Fruit fly (Drosophila melanogaster) whole organism, embryonic: ENCODE results near the gene Cpr62Ba.

ENCODE experiments used
- Adf1 ChIP-seq: fragments of 200-800 bp; sonication (Bioruptor generic); IDR thresholded peaks from 2 replicates; pipeline ENCODE4 v1.3.6; 2022; ENCODE audit warnings: missing biosample characterization, missing genetic modification characterization
- Antp ChIP-seq: fragments of 200-800 bp; sonication (Bioruptor generic); optimal IDR thresholded peaks from 3 replicates; lab custom pipeline; 2016; ENCODE audit warnings: missing biosample characterization, missing genetic modification characterization
- Asciz ChIP-seq: fragments of 200-800 bp; sonication (Bioruptor generic); optimal IDR thresholded peaks from 2 replicates; lab custom pipeline; 2017; ENCODE audit warnings: missing biosample characterization, mild to moderate bottlenecking, missing genetic modification characterization, missing genetic modification reagents
- BEAF-32 ChIP-seq: fragments of 200-800 bp; sonication (Bioruptor generic); optimal IDR thresholded peaks from 3 replicates; lab custom pipeline; 2017; ENCODE audit warnings: missing biosample characterization, missing genetic modification characterization, mild to moderate bottlenecking, moderate library complexity, missing genetic modification reagents
- Bteb2 ChIP-seq: fragments of 200-800 bp; sonication (Bioruptor generic); optimal IDR thresholded peaks from 2 replicates; lab custom pipeline; 2016; ENCODE audit warnings: missing biosample characterization, missing genetic modification characterization
- CG10267 ChIP-seq: fragments of 200-800 bp; sonication (Bioruptor generic); optimal IDR thresholded peaks from 2 replicates; lab custom pipeline; 2018; ENCODE audit warnings: missing biosample characterization, mild to moderate bottlenecking, missing genetic modification characterization, moderate library complexity
- CG10462 ChIP-seq: fragments of 200-800 bp; sonication (Bioruptor generic); optimal IDR thresholded peaks from 2 replicates; lab custom pipeline; 2016; ENCODE audit warnings: missing biosample characterization, missing genetic modification characterization
- CG10959 ChIP-seq: fragments of 200-800 bp; sonication (Bioruptor generic); IDR thresholded peaks from 2 replicates; pipeline ENCODE4 v1.3.6; 2022; ENCODE audit warnings: missing biosample characterization, missing genetic modification characterization
- CG12659 ChIP-seq: fragments of 200-800 bp; sonication (Bioruptor generic); optimal IDR thresholded peaks from 3 replicates; lab custom pipeline; 2017; ENCODE audit warnings: mild to moderate bottlenecking, missing biosample characterization, missing genetic modification reagents, missing genetic modification characterization
- CG15479 ChIP-seq: fragments of 200-800 bp; sonication (Bioruptor generic); optimal IDR thresholded peaks from 3 replicates; lab custom pipeline; 2019; ENCODE audit warnings: missing biosample characterization, mild to moderate bottlenecking, missing genetic modification characterization, moderate library complexity
- CG1647 ChIP-seq: fragments of 200-800 bp; sonication (Bioruptor generic); optimal IDR thresholded peaks from 3 replicates; lab custom pipeline; 2016; ENCODE audit warnings: missing biosample characterization, missing genetic modification characterization
- CG16779 ChIP-seq: fragments of 200-800 bp; sonication (Bioruptor generic); IDR thresholded peaks from 2 replicates; pipeline ENCODE4 v1.3.6; 2022; ENCODE audit warnings: missing biosample characterization, missing genetic modification characterization
- CG30403 ChIP-seq: fragments of 200-800 bp; sonication (Bioruptor generic); optimal IDR thresholded peaks from 3 replicates; lab custom pipeline; 2016; ENCODE audit warnings: missing biosample characterization, missing genetic modification characterization
- CG30431 ChIP-seq: fragments of 200-800 bp; sonication (Bioruptor generic); optimal IDR thresholded peaks from 2 replicates; lab custom pipeline; 2017; ENCODE audit warnings: missing biosample characterization, missing genetic modification characterization
- CG3995 ChIP-seq: fragments of 200-800 bp; sonication (Bioruptor generic); optimal IDR thresholded peaks from 3 replicates; lab custom pipeline; 2016; ENCODE audit warnings: missing biosample characterization, missing genetic modification characterization
- CG42726 ChIP-seq: fragments of 200-800 bp; sonication (Bioruptor generic); IDR thresholded peaks from 2 replicates; pipeline ENCODE4 v1.3.6; 2022; ENCODE audit warnings: missing biosample characterization, missing genetic modification characterization; ENCODE audit not compliant: partially characterized antibody
- CG6272 ChIP-seq: fragments of 200-800 bp; sonication (Bioruptor generic); IDR thresholded peaks from 2 replicates; pipeline ENCODE4 v1.3.6; 2022; ENCODE audit warnings: missing biosample characterization, missing genetic modification characterization
- CG6813 ChIP-seq: fragments of 200-800 bp; sonication (Bioruptor generic); optimal IDR thresholded peaks from 2 replicates; lab custom pipeline; 2017; ENCODE audit warnings: missing biosample characterization, missing genetic modification characterization, mild to moderate bottlenecking, moderate library complexity, missing genetic modification reagents
- CG7372 ChIP-seq: fragments of 200-800 bp; sonication (Bioruptor generic); IDR thresholded peaks from 2 replicates; pipeline ENCODE4 v1.3.6; 2022; ENCODE audit warnings: missing biosample characterization, missing genetic modification characterization
- CG9817 ChIP-seq: fragments of 200-800 bp; sonication (Bioruptor generic); optimal IDR thresholded peaks from 2 replicates; lab custom pipeline; 2018; ENCODE audit warnings: missing biosample characterization, mild to moderate bottlenecking, missing genetic modification characterization, moderate library complexity
- Camta ChIP-seq: fragments of 200-800 bp; sonication (Bioruptor generic); optimal IDR thresholded peaks from 2 replicates; lab custom pipeline; 2016; ENCODE audit warnings: missing biosample characterization, missing genetic modification characterization
- Dek ChIP-seq: fragments of 200-800 bp; sonication (Bioruptor generic); optimal IDR thresholded peaks from 3 replicates; lab custom pipeline; 2019; ENCODE audit warnings: missing biosample characterization, mild to moderate bottlenecking, missing genetic modification characterization, moderate library complexity
- Dip2 ChIP-seq: fragments of 200-800 bp; sonication (Bioruptor generic); IDR thresholded peaks from 2 replicates; pipeline ENCODE4 v1.3.6; 2022; ENCODE audit warnings: missing biosample characterization, missing genetic modification characterization
- Dref ChIP-seq: fragments of 200-800 bp; sonication (Bioruptor generic); IDR thresholded peaks from 2 replicates; pipeline ENCODE4 v1.3.6; 2022; ENCODE audit warnings: missing biosample characterization, missing genetic modification characterization
- H2.0 ChIP-seq: fragments of 200-800 bp; sonication (Bioruptor generic); IDR thresholded peaks from 2 replicates; pipeline ENCODE4 v1.3.6; 2022; ENCODE audit warnings: missing biosample characterization, missing genetic modification characterization
- Hr78 ChIP-seq, 2 experiments: fragments of 200-800 bp in 1 of 2; fragments of >200 bp in 1 of 2; sonication (Bioruptor generic) in 1 of 2; optimal IDR thresholded peaks; 2 replicates each; lab custom pipeline; 2017 to 2019; ENCODE audit warnings: missing biosample characterization in 2 of 2, missing genetic modification characterization in 2 of 2, mild to moderate bottlenecking in 1 of 2, moderate library complexity in 1 of 2
- Jarid2 ChIP-seq: fragments of 200-800 bp; sonication (Bioruptor generic); optimal IDR thresholded peaks from 3 replicates; lab custom pipeline; 2017; ENCODE audit warnings: mild to moderate bottlenecking, missing biosample characterization, missing genetic modification reagents, missing genetic modification characterization
- MESR4 ChIP-seq: fragments of 200-800 bp; sonication (Bioruptor generic); optimal IDR thresholded peaks from 2 replicates; lab custom pipeline; 2018; ENCODE audit warnings: missing biosample characterization, mild to moderate bottlenecking, missing genetic modification characterization, moderate library complexity
- Med ChIP-seq: fragments of 200-800 bp; sonication (Bioruptor generic); peaks from one replicate; lab custom pipeline; 2016; ENCODE audit warnings: missing biosample characterization, missing genetic modification characterization, mild to moderate bottlenecking, inconsistent platforms, moderate library complexity
- Mes4 ChIP-seq: fragments of 200-800 bp; sonication (Bioruptor generic); optimal IDR thresholded peaks from 2 replicates; lab custom pipeline; 2016; ENCODE audit warnings: missing biosample characterization, missing genetic modification characterization
- Nf-YB ChIP-seq: fragments of 200-800 bp; sonication (Bioruptor generic); optimal IDR thresholded peaks from 3 replicates; lab custom pipeline; 2019; ENCODE audit warnings: missing biosample characterization, mild to moderate bottlenecking, missing genetic modification characterization, moderate library complexity
- Tbp ChIP-seq: fragments of >200 bp; optimal IDR thresholded peaks from 2 replicates; lab custom pipeline; 2018; ENCODE audit warnings: missing biosample characterization, missing genetic modification characterization
- Xrp1 ChIP-seq: fragments of 200-800 bp; sonication (Bioruptor generic); IDR thresholded peaks from 2 replicates; pipeline ENCODE4 v1.3.6; 2022; ENCODE audit warnings: missing biosample characterization, missing genetic modification characterization
- abd-A ChIP-seq: fragments of 200-800 bp; sonication (Bioruptor generic); optimal IDR thresholded peaks from 3 replicates; lab custom pipeline; 2019; ENCODE audit warnings: missing biosample characterization, mild to moderate bottlenecking, missing genetic modification characterization, moderate library complexity
- ap ChIP-seq: fragments of 200-800 bp; sonication (Bioruptor generic); IDR thresholded peaks from 2 replicates; pipeline ENCODE4 v1.3.6; 2022; ENCODE audit warnings: missing biosample characterization, missing genetic modification characterization
- bbx ChIP-seq: fragments of 200-800 bp; sonication (Bioruptor generic); IDR thresholded peaks from 2 replicates; pipeline ENCODE4 v1.3.6; 2022; ENCODE audit warnings: missing biosample characterization, missing genetic modification characterization; ENCODE audit not compliant: partially characterized antibody
- danr ChIP-seq: fragments of 200-800 bp; sonication (Bioruptor generic); IDR thresholded peaks from 2 replicates; pipeline ENCODE4 v1.3.6; 2022; ENCODE audit warnings: missing biosample characterization, missing genetic modification characterization
- h ChIP-seq: fragments of >200 bp; optimal IDR thresholded peaks from 2 replicates; lab custom pipeline; 2017
- hkb ChIP-seq, 2 experiments: fragments of 200-800 bp in 1 of 2; fragments of >200 bp in 1 of 2; sonication (Bioruptor generic) in 1 of 2; IDR thresholded peaks in 1 of 2; optimal IDR thresholded peaks in 1 of 2; 2 replicates each; pipeline versions ENCODE4 v1.3.6 to Lab custom; 2017 to 2022; ENCODE audit warnings: missing biosample characterization in 1 of 2, missing genetic modification characterization in 1 of 2
- jigr1 ChIP-seq: fragments of 200-800 bp; sonication (Bioruptor generic); IDR thresholded peaks from 3 replicates; pipeline ENCODE4 v1.3.6; 2022; ENCODE audit warnings: missing biosample characterization, missing genetic modification characterization
- kni ChIP-seq: fragments of 200-800 bp; sonication (Bioruptor generic); optimal IDR thresholded peaks from 3 replicates; lab custom pipeline; 2017; ENCODE audit warnings: mild to moderate bottlenecking, missing biosample characterization, missing genetic modification reagents, missing genetic modification characterization
- lmd ChIP-seq: fragments of 200-800 bp; sonication (Bioruptor generic); IDR thresholded peaks from 2 replicates; pipeline ENCODE4 v1.3.6; 2022; ENCODE audit warnings: missing biosample characterization, missing genetic modification characterization
- lola ChIP-seq, 3 experiments: fragments of >200 bp in 2 of 3; fragments of 200-800 bp in 1 of 3; sonication (Bioruptor generic) in 1 of 3; optimal IDR thresholded peaks; 2 replicates each; lab custom pipeline; 2017 to 2019; ENCODE audit warnings: missing biosample characterization in 3 of 3, missing genetic modification characterization in 3 of 3, mild to moderate bottlenecking in 1 of 3, moderate library complexity in 1 of 3
- maf-S ChIP-seq: fragments of 200-800 bp; sonication (Bioruptor generic); optimal IDR thresholded peaks from 2 replicates; lab custom pipeline; 2016; ENCODE audit warnings: missing biosample characterization, missing genetic modification characterization
- row ChIP-seq: fragments of 200-800 bp; sonication (Bioruptor generic); IDR thresholded peaks from 3 replicates; pipeline ENCODE4 v1.3.6; 2022; ENCODE audit warnings: missing biosample characterization, missing genetic modification characterization
- sc ChIP-seq, 3 experiments: fragments of >200 bp in 2 of 3; fragments of 200-800 bp in 1 of 3; sonication (Bioruptor generic) in 1 of 3; optimal IDR thresholded peaks; 2 replicates in 2 of 3; 3 replicates in 1 of 3; lab custom pipeline; 2017; ENCODE audit warnings: mild to moderate bottlenecking in 1 of 3, missing biosample characterization in 1 of 3, missing genetic modification characterization in 1 of 3, missing genetic modification reagents in 1 of 3
- sim ChIP-seq: fragments of 200-800 bp; sonication (Bioruptor generic); IDR thresholded peaks from 2 replicates; pipeline ENCODE4 v1.3.6; 2022; ENCODE audit warnings: missing biosample characterization, missing genetic modification characterization
- tgo ChIP-seq: fragments of 200-800 bp; sonication (Bioruptor generic); IDR thresholded peaks from 3 replicates; pipeline ENCODE4 v1.3.6; 2022; ENCODE audit warnings: missing biosample characterization, missing genetic modification characterization
- tin ChIP-seq: fragments of 200-800 bp; sonication (Bioruptor generic); optimal IDR thresholded peaks from 3 replicates; lab custom pipeline; 2016; ENCODE audit warnings: missing biosample characterization, missing genetic modification characterization
- tll ChIP-seq, 2 experiments: fragments of 200-800 bp in 1 of 2; fragments of >200 bp in 1 of 2; sonication (Bioruptor generic) in 1 of 2; optimal IDR thresholded peaks; 2 replicates each; lab custom pipeline; 2017 to 2019; ENCODE audit warnings: missing biosample characterization in 2 of 2, missing genetic modification characterization in 2 of 2, mild to moderate bottlenecking in 1 of 2, moderate library complexity in 1 of 2

Gene Cpr62Ba

dm6 chr3L:1880692-1881091, 49.1 kb upstream of the Cpr62Ba start (continued):
- TF ChIP-seq kni (GFP tag; lab: Kevin White, UChicago), result no peak
- TF ChIP-seq h (lab: Kevin White, UChicago), result no peak
- TF ChIP-seq Bteb2, result no peak
- TF ChIP-seq Med (GFP tag; lab: Kevin White, UChicago), result peak; percentile 90
- TF ChIP-seq lola (GFP tag; optimal IDR thresholded peaks at IDR 0.05; lab: Kevin White, UChicago), result no peak
- TF ChIP-seq Adf1 (GFP tag; lab: Robert Waterston, UW), result no peak
- no peak for TF ChIP-seq CG10462 (GFP tag; lab: Kevin White, UChicago)
- no peak for TF ChIP-seq CG9817 (tag; lab: Kevin White, UChicago)
- peak; percentile 59; the same call in 2 of the 3 replicates for TF ChIP-seq tgo (GFP tag; lab: Robert Waterston, UW)
- no peak for TF ChIP-seq sc (optimal IDR thresholded peaks at IDR 0.05; lab: Kevin White, UChicago)
- TF ChIP-seq sc (GFP tag; optimal IDR thresholded peaks at IDR 0.05; lab: Kevin White, UChicago), result no peak
- TF ChIP-seq danr, result 0 out of 2 replicates have a peak, but pooled peaks have one; percentile 22
- peak; percentile 34 for TF ChIP-seq Antp (GFP tag; lab: Kevin White, UChicago)
- no peak for TF ChIP-seq Mes4 (GFP tag; lab: Kevin White, UChicago)
- TF ChIP-seq Tbp (GFP tag; lab: Kevin White, UChicago), result no peak
- no peak for TF ChIP-seq jigr1 (GFP tag; lab: Robert Waterston, UW)
- no peak for TF ChIP-seq maf-S (GFP tag; lab: Kevin White, UChicago)
- TF ChIP-seq abd-A (tag; lab: Kevin White, UChicago), result no peak
- no peak for TF ChIP-seq CG15479 (GFP tag; lab: Kevin White, UChicago)
- TF ChIP-seq Asciz (GFP tag; lab: Kevin White, UChicago), result no peak
- no peak for TF ChIP-seq Dref
- TF ChIP-seq CG3995 (GFP tag; lab: Kevin White, UChicago), result no peak
- TF ChIP-seq Xrp1 (GFP tag; lab: Robert Waterston, UW), result peak; percentile 45; the same call in 1 of the 2 replicates
- no peak for TF ChIP-seq Dip2 (GFP tag; lab: Robert Waterston, UW)
- no peak for TF ChIP-seq hkb (optimal IDR thresholded peaks at IDR 0.05; lab: Kevin White, UChicago)
- TF ChIP-seq hkb (GFP tag; IDR thresholded peaks at IDR 0.05; lab: Robert Waterston, UW), result peak; percentile 57; the same call in 1 of the 2 replicates
- no peak for TF ChIP-seq bbx (GFP tag; lab: Robert Waterston, UW)
- 0 out of 2 replicates have a peak, but pooled peaks have one; percentile 3 for TF ChIP-seq H2.0 (GFP tag; lab: Robert Waterston, UW)
- TF ChIP-seq lmd (GFP tag; lab: Robert Waterston, UW), result peak; percentile 65; the same call in 1 of the 2 replicates
- no peak for TF ChIP-seq CG1647
- TF ChIP-seq CG7372 (GFP tag; lab: Robert Waterston, UW), result no peak
- TF ChIP-seq Dek (tag; lab: Kevin White, UChicago), result no peak
- peak; percentile 60 for TF ChIP-seq row
- TF ChIP-seq tll (GFP tag; optimal IDR thresholded peaks at IDR 0.05; lab: Kevin White, UChicago), result no peak
- no peak for TF ChIP-seq CG30431
- peak; percentile 19 for TF ChIP-seq CG6813 (GFP tag; lab: Kevin White, UChicago)
- no peak for TF ChIP-seq ap (GFP tag; lab: Robert Waterston, UW)
- TF ChIP-seq CG30403 (GFP tag; lab: Kevin White, UChicago), result no peak
- TF ChIP-seq Nf-YB (GFP tag; lab: Kevin White, UChicago), result no peak
- no peak for TF ChIP-seq CG16779 (GFP tag; lab: Robert Waterston, UW)
- TF ChIP-seq CG12659, result no peak
- TF ChIP-seq CG10959 (GFP tag; lab: Robert Waterston, UW), result no peak
- no peak for TF ChIP-seq Hr78 (GFP tag; optimal IDR thresholded peaks at IDR 0.05; lab: Kevin White, UChicago)
- no peak for TF ChIP-seq CG10267 (tag; lab: Kevin White, UChicago)
- no peak for TF ChIP-seq sim (GFP tag; lab: Robert Waterston, UW)
- TF ChIP-seq MESR4 (GFP tag; lab: Kevin White, UChicago), result no peak
- TF ChIP-seq CG6272 (GFP tag; lab: Robert Waterston, UW), result no peak
- TF ChIP-seq CG42726, result no peak
- TF ChIP-seq Camta (GFP tag; lab: Kevin White, UChicago), result no peak
- TF ChIP-seq tin (GFP tag; lab: Kevin White, UChicago), result peak; percentile 59
- TF ChIP-seq BEAF-32 (GFP tag; lab: Kevin White, UChicago), result no peak
- no peak for TF ChIP-seq Jarid2 (GFP tag; lab: Kevin White, UChicago)
